Worm (Caenorhabditis elegans): ENCODE data around the gene irld-27.

DNA sequence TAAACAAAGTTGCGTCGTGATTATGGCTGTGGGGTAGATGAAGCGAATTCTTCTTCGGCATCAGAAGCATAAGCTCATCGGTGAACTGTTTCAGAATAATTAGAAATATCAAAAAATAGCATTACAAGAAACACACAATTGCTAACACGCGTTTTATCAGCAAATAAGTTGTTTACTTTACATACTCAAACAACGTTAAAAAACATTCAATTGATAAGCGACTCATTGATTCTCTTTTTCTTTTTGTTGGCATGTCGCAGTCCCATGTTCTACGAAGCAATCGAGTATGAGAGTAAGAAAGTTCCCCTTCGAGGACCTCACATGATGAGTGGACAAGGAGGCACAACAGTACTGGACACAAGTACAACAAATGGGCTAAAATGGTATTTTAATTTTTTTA, 35.5 kb upstream of the irld-27 start, which contains the start of gene btb-16:
- TF ChIP-seq C06A6.2 (GFP tag; conservative IDR thresholded peaks at IDR 0.05) (no peak), aptf-3 (GFP tag; IDR thresholded peaks at IDR 0.05) (no peak), F49E8.2 (tag; optimal IDR thresholded peaks at IDR 0.05; ENCODE audit: insufficient read depth) (no peak)

Data from whole organism, young adult.